Fruit fly (Drosophila melanogaster) whole organism, embryonic: ENCODE results near the gene CG7227.
A peak's percentile ranks its signal among the peaks of the same experiment; 100 is the strongest.

ENCODE experiments used
- Atf-2 ChIP-seq: fragments of 200-800 bp; sonication (Bioruptor generic); optimal IDR thresholded peaks from 2 replicates; lab custom pipeline; 2016; ENCODE audit warnings: missing biosample characterization, missing genetic modification characterization
- BtbVII ChIP-seq: fragments of 200-800 bp; sonication (Bioruptor generic); optimal IDR thresholded peaks from 3 replicates; lab custom pipeline; 2017; ENCODE audit warnings: missing biosample characterization, mild to moderate bottlenecking, missing genetic modification characterization
- Bteb2 ChIP-seq: fragments of 200-800 bp; sonication (Bioruptor generic); optimal IDR thresholded peaks from 2 replicates; lab custom pipeline; 2016; ENCODE audit warnings: missing biosample characterization, missing genetic modification characterization
- CG11456 ChIP-seq: fragments of 200-800 bp; sonication (Bioruptor generic); IDR thresholded peaks from 3 replicates; pipeline ENCODE4 v1.3.6; 2022; ENCODE audit warnings: missing biosample characterization, missing genetic modification characterization
- CG1233 ChIP-seq: fragments of 200-800 bp; sonication (Bioruptor generic); optimal IDR thresholded peaks from 4 replicates; lab custom pipeline; 2018; ENCODE audit warnings: missing biosample characterization, mild to moderate bottlenecking, missing genetic modification characterization
- CG13296 ChIP-seq: fragments of 200-800 bp; sonication (Bioruptor generic); optimal IDR thresholded peaks from 3 replicates; lab custom pipeline; 2018; ENCODE audit warnings: missing biosample characterization, mild to moderate bottlenecking, missing genetic modification characterization
- CG13894 ChIP-seq: fragments of 200-800 bp; sonication (Bioruptor generic); optimal IDR thresholded peaks from 3 replicates; lab custom pipeline; 2018; ENCODE audit warnings: missing biosample characterization, mild to moderate bottlenecking, missing genetic modification characterization, moderate library complexity
- CG18476 ChIP-seq: fragments of 200-800 bp; sonication (Bioruptor generic); optimal IDR thresholded peaks from 2 replicates; lab custom pipeline; 2016; ENCODE audit warnings: missing biosample characterization, mild to moderate bottlenecking, missing genetic modification characterization
- CG30403 ChIP-seq: fragments of 200-800 bp; sonication (Bioruptor generic); optimal IDR thresholded peaks from 3 replicates; lab custom pipeline; 2016; ENCODE audit warnings: missing biosample characterization, missing genetic modification characterization
- CG3995 ChIP-seq: fragments of 200-800 bp; sonication (Bioruptor generic); optimal IDR thresholded peaks from 3 replicates; lab custom pipeline; 2016; ENCODE audit warnings: missing biosample characterization, missing genetic modification characterization
- CG4404 ChIP-seq: fragments of 200-800 bp; sonication (Bioruptor generic); IDR thresholded peaks from 2 replicates; pipeline ENCODE4 v1.3.6; 2022; ENCODE audit warnings: missing biosample characterization, missing genetic modification characterization
- CG6654 ChIP-seq: fragments of 200-800 bp; sonication (Bioruptor generic); optimal IDR thresholded peaks from 2 replicates; lab custom pipeline; 2017; ENCODE audit warnings: missing biosample characterization, mild to moderate bottlenecking, missing genetic modification characterization
- CG7556 ChIP-seq: fragments of 200-800 bp; sonication (Bioruptor generic); optimal IDR thresholded peaks from 2 replicates; lab custom pipeline; 2017; ENCODE audit warnings: missing biosample characterization, mild to moderate bottlenecking, missing genetic modification characterization
- CG8089 ChIP-seq: fragments of 200-800 bp; sonication (Bioruptor generic); optimal IDR thresholded peaks from 3 replicates; lab custom pipeline; 2016; ENCODE audit warnings: missing biosample characterization, missing genetic modification characterization
- CG8290 ChIP-seq, 3 experiments: fragments of 200-800 bp; sonication (Bioruptor generic); optimal IDR thresholded peaks; 2 replicates each; lab custom pipeline; 2016 to 2019; ENCODE audit warnings: missing biosample characterization in 3 of 3, missing genetic modification characterization in 3 of 3, mild to moderate bottlenecking in 2 of 3, moderate library complexity in 1 of 3
- CG9215 ChIP-seq: fragments of 200-800 bp; sonication (Bioruptor generic); IDR thresholded peaks from 2 replicates; pipeline ENCODE4 v1.3.6; 2022; ENCODE audit warnings: missing biosample characterization, missing genetic modification characterization
- CG9932 ChIP-seq: fragments of 200-800 bp; sonication (Bioruptor generic); IDR thresholded peaks from 2 replicates; pipeline ENCODE4 v1.3.6; 2022; ENCODE audit warnings: missing biosample characterization, missing genetic modification characterization
- Deaf1 ChIP-seq: fragments of 200-800 bp; optimal IDR thresholded peaks from 3 replicates; lab custom pipeline; 2019; ENCODE audit warnings: missing biosample characterization, mild to moderate bottlenecking, missing genetic modification characterization, moderate library complexity
- Dek ChIP-seq: fragments of 200-800 bp; sonication (Bioruptor generic); optimal IDR thresholded peaks from 3 replicates; lab custom pipeline; 2019; ENCODE audit warnings: missing biosample characterization, mild to moderate bottlenecking, missing genetic modification characterization, moderate library complexity
- Fer1 ChIP-seq: fragments of 200-800 bp; sonication (Bioruptor generic); optimal IDR thresholded peaks from 2 replicates; lab custom pipeline; 2017; ENCODE audit warnings: missing biosample characterization, mild to moderate bottlenecking, missing genetic modification characterization
- Hmr ChIP-seq: fragments of 200-800 bp; sonication (Bioruptor generic); optimal IDR thresholded peaks from 3 replicates; lab custom pipeline; 2017; ENCODE audit warnings: mild to moderate bottlenecking, missing biosample characterization, missing genetic modification reagents, missing genetic modification characterization
- Hr51 ChIP-seq, 2 experiments: fragments of 200-800 bp; sonication (Bioruptor generic); optimal IDR thresholded peaks; 2 replicates in 1 of 2; 3 replicates in 1 of 2; lab custom pipeline; 2016 to 2018; ENCODE audit warnings: missing biosample characterization in 2 of 2, missing genetic modification characterization in 2 of 2, mild to moderate bottlenecking in 1 of 2, moderate library complexity in 1 of 2
- Lim3 ChIP-seq: fragments of 200-800 bp; sonication (Bioruptor generic); IDR thresholded peaks from 2 replicates; pipeline ENCODE4 v1.3.6; 2022; ENCODE audit warnings: missing biosample characterization, missing genetic modification characterization
- Max ChIP-seq: fragments of 200-800 bp; sonication (Bioruptor generic); optimal IDR thresholded peaks from 2 replicates; lab custom pipeline; 2016; ENCODE audit warnings: missing biosample characterization, mild to moderate bottlenecking, missing genetic modification characterization
- Ptx1 ChIP-seq: fragments of 200-800 bp; sonication (Bioruptor generic); IDR thresholded peaks from 2 replicates; pipeline ENCODE4 v1.3.6; 2022; ENCODE audit warnings: missing biosample characterization, missing genetic modification characterization
- Rfx ChIP-seq: fragments of 200-800 bp; sonication (Bioruptor generic); IDR thresholded peaks from 2 replicates; pipeline ENCODE4 v1.3.6; 2022; ENCODE audit warnings: missing biosample characterization, missing genetic modification characterization
- Usf ChIP-seq: fragments of 200-800 bp; sonication (Bioruptor generic); optimal IDR thresholded peaks from 2 replicates; lab custom pipeline; 2017; ENCODE audit warnings: missing genotype, missing biosample characterization, missing genetic modification characterization
- Xbp1 ChIP-seq: fragments of 200-800 bp; sonication (Bioruptor generic); optimal IDR thresholded peaks from 3 replicates; lab custom pipeline; 2016; ENCODE audit warnings: missing biosample characterization, mild to moderate bottlenecking, missing genetic modification characterization
- amos ChIP-seq: fragments of 200-800 bp; sonication (Bioruptor generic); IDR thresholded peaks from 2 replicates; pipeline ENCODE4 v1.3.6; 2022; ENCODE audit warnings: missing biosample characterization, missing genetic modification characterization; ENCODE audit not compliant: partially characterized antibody
- aop ChIP-seq: fragments of 200-800 bp; sonication (Bioruptor generic); IDR thresholded peaks from 2 replicates; pipeline ENCODE4 v1.3.6; 2022; ENCODE audit warnings: missing biosample characterization, missing genetic modification characterization
- ase ChIP-seq: fragments of 200-800 bp; sonication (Bioruptor generic); IDR thresholded peaks from 3 replicates; pipeline ENCODE4 v1.3.6; 2022; ENCODE audit warnings: missing biosample characterization, missing genetic modification characterization
- bab2 ChIP-seq: fragments of 200-800 bp; sonication (Bioruptor generic); optimal IDR thresholded peaks from 2 replicates; lab custom pipeline; 2016; ENCODE audit warnings: missing biosample characterization, missing genetic modification characterization
- cg ChIP-seq: fragments of 200-800 bp; sonication (Bioruptor generic); optimal IDR thresholded peaks from 3 replicates; lab custom pipeline; 2019; ENCODE audit warnings: missing biosample characterization, mild to moderate bottlenecking, missing genetic modification characterization, moderate library complexity
- dpn ChIP-seq, 2 experiments: fragments of 200-800 bp; sonication (Bioruptor generic); optimal IDR thresholded peaks; 3 replicates each; lab custom pipeline; 2016; ENCODE audit warnings: missing biosample characterization in 2 of 2, missing genetic modification characterization in 2 of 2
- ftz-f1 ChIP-seq: fragments of 200-800 bp; sonication (Bioruptor generic); optimal IDR thresholded peaks from 2 replicates; lab custom pipeline; 2016; ENCODE audit warnings: missing biosample characterization, missing genetic modification characterization
- ken ChIP-seq: fragments of 200-800 bp; sonication (Bioruptor generic); IDR thresholded peaks from 3 replicates; pipeline ENCODE4 v1.3.6; 2022; ENCODE audit warnings: missing biosample characterization, missing genetic modification characterization
- maf-S ChIP-seq: fragments of 200-800 bp; sonication (Bioruptor generic); optimal IDR thresholded peaks from 2 replicates; lab custom pipeline; 2016; ENCODE audit warnings: missing biosample characterization, missing genetic modification characterization
- nerfin-1 ChIP-seq: fragments of 200-800 bp; sonication (Bioruptor generic); optimal IDR thresholded peaks from 3 replicates; lab custom pipeline; 2019; ENCODE audit warnings: missing biosample characterization, mild to moderate bottlenecking, missing genetic modification characterization, moderate library complexity
- org-1 ChIP-seq: fragments of 200-800 bp; sonication (Bioruptor generic); optimal IDR thresholded peaks from 2 replicates; lab custom pipeline; 2017; ENCODE audit warnings: missing biosample characterization, missing genetic modification characterization
- pnt ChIP-seq: fragments of 200-800 bp; sonication (Bioruptor generic); optimal IDR thresholded peaks from 3 replicates; lab custom pipeline; 2016; ENCODE audit warnings: missing biosample characterization, missing genetic modification characterization
- pros ChIP-seq: fragments of 200-800 bp; sonication (Bioruptor generic); optimal IDR thresholded peaks from 3 replicates; lab custom pipeline; 2019; ENCODE audit warnings: missing biosample characterization, mild to moderate bottlenecking, missing genetic modification characterization, moderate library complexity
- pum ChIP-seq: fragments of 200-800 bp; sonication (Bioruptor generic); optimal IDR thresholded peaks from 2 replicates; lab custom pipeline; 2016; ENCODE audit warnings: missing biosample characterization, missing genetic modification characterization
- sd ChIP-seq: fragments of 200-800 bp; sonication (Bioruptor generic); optimal IDR thresholded peaks from 3 replicates; lab custom pipeline; 2018; ENCODE audit warnings: missing biosample characterization, mild to moderate bottlenecking, missing genetic modification characterization, moderate library complexity
- sens-2 ChIP-seq: fragments of 200-800 bp; sonication (Bioruptor generic); IDR thresholded peaks from 2 replicates; pipeline ENCODE4 v1.3.6; 2022; ENCODE audit warnings: missing biosample characterization, missing genetic modification characterization
- shn ChIP-seq: fragments of 200-800 bp; sonication (Bioruptor generic); optimal IDR thresholded peaks from 3 replicates; lab custom pipeline; 2016; ENCODE audit warnings: missing biosample characterization, missing genetic modification characterization
- tap ChIP-seq: fragments of 200-800 bp; optimal IDR thresholded peaks from 3 replicates; lab custom pipeline; 2019; ENCODE audit warnings: missing biosample characterization, mild to moderate bottlenecking, missing genetic modification characterization, moderate library complexity
- vvl ChIP-seq: fragments of 200-800 bp; sonication (Bioruptor generic); IDR thresholded peaks from 2 replicates; pipeline ENCODE4 v1.3.6; 2022; ENCODE audit warnings: missing biosample characterization, missing genetic modification characterization

Gene CG7227

dm6 chr2L:8001694-8002627 is 4.0 kb upstream of the CG7227 start (continued):
- TF ChIP-seq aop: no peak
- peak; percentile 30 for TF ChIP-seq CG3995 (GFP tag; lab: Kevin White, UChicago)
- TF ChIP-seq Dek (tag; lab: Kevin White, UChicago): peak; percentile 81
- TF ChIP-seq CG18476: peak; percentile 86
- peak; percentile 77 for TF ChIP-seq CG8089

dm6 chr2L:8000578-8001040 is 2.7 kb upstream of the CG7227 start:
- TF ChIP-seq sens-2 (GFP tag; lab: Robert Waterston, UW) (no peak), ftz-f1 (GFP tag; lab: Kevin White, UChicago) (peak; percentile 1), Bteb2 (GFP tag; lab: Kevin White, UChicago) (peak; percentile 35), CG9932 (GFP tag; lab: Robert Waterston, UW) (peak; percentile 77), pros (no peak), bab2 (peak; percentile 43), CG8290 (GFP tag; optimal IDR thresholded peaks at IDR 0.05; lab: Kevin White, UChicago) (no peak), CG8290 (tag; optimal IDR thresholded peaks at IDR 0.05; lab: Kevin White, UChicago) (peak in 1 of 2 experiments; percentile 71), Fer1 (peak; percentile 25), BtbVII (GFP tag; lab: Kevin White, UChicago) (peak; percentile 3), CG9215 (GFP tag; lab: Robert Waterston, UW) (0 out of 2 replicates have a peak, but pooled peaks have one; percentile 36), CG7556 (peak; percentile 47), Atf-2 (GFP tag; lab: Kevin White, UChicago) (peak; percentile 25), CG13894 (tag; lab: Kevin White, UChicago) (peak; percentile 22), CG8089 (no peak), shn (peak; percentile 9), maf-S (GFP tag; lab: Kevin White, UChicago) (peak; percentile 11), CG1233 (GFP tag; lab: Kevin White, UChicago) (peak; percentile 10), amos (GFP tag; lab: Robert Waterston, UW) (no peak), org-1 (peak; percentile 63), CG13296 (no peak), Rfx (GFP tag; lab: Robert Waterston, UW) (peak; percentile 57), sd (tag; lab: Kevin White, UChicago) (peak; percentile 65), ase (no peak), Xbp1 (GFP tag; lab: Kevin White, UChicago) (peak; percentile 9), Deaf1 (tag; lab: Kevin White, UChicago) (peak; percentile 4), pum (GFP tag; lab: Kevin White, UChicago) (peak; percentile 9), nerfin-1 (peak; percentile 95), dpn (GFP tag; optimal IDR thresholded peaks at IDR 0.05; lab: Kevin White, UChicago) (peak; percentile 7 to 26), cg (GFP tag; lab: Kevin White, UChicago) (no peak), Lim3 (GFP tag; lab: Robert Waterston, UW) (no peak), Max (GFP tag; lab: Kevin White, UChicago) (no peak), CG4404 (GFP tag; lab: Robert Waterston, UW) (peak; percentile 48), pnt (GFP tag; lab: Kevin White, UChicago) (no peak), Ptx1 (GFP tag; lab: Robert Waterston, UW) (no peak), CG6654 (peak; percentile 26), Usf (peak; percentile 39), Hmr (GFP tag; lab: Kevin White, UChicago) (peak; percentile 55), ken (GFP tag; lab: Robert Waterston, UW) (no peak), vvl (GFP tag; lab: Robert Waterston, UW) (peak; percentile 23; the same call in 1 of the 2 replicates), Hr51 (GFP tag; optimal IDR thresholded peaks at IDR 0.05; lab: Kevin White, UChicago) (peak; percentile 3 to 11), CG30403 (peak; percentile 33), tap (tag; lab: Kevin White, UChicago) (no peak), CG11456 (GFP tag; lab: Robert Waterston, UW) (0 out of 3 replicates have a peak, but pooled peaks have one; percentile 27)
